Fruit fly (Drosophila melanogaster) whole organism, pupa: ENCODE measurements around the gene Scm.

ENCODE experiments used
- CG10348 ChIP-seq: fragments of 200-800 bp; sonication (Bioruptor generic); IDR thresholded peaks from 2 replicates; pipeline ENCODE4 v1.3.6; 2022; ENCODE audit warnings: missing biosample characterization, missing genetic modification characterization
- CG12605 ChIP-seq: fragments of 200-800 bp; sonication (Bioruptor generic); IDR thresholded peaks from 2 replicates; pipeline ENCODE4 v1.3.6; 2022; ENCODE audit warnings: missing biosample characterization, missing genetic modification characterization
- CG13204 ChIP-seq: fragments of 200-800 bp; sonication (Bioruptor generic); optimal IDR thresholded peaks from 2 replicates; lab custom pipeline; 2018; ENCODE audit warnings: missing biosample characterization, mild to moderate bottlenecking, missing genetic modification characterization, moderate library complexity
- CG14655 ChIP-seq: fragments of 200-800 bp; sonication (Bioruptor generic); optimal IDR thresholded peaks from 3 replicates; lab custom pipeline; 2017; ENCODE audit warnings: mild to moderate bottlenecking, missing biosample characterization, missing genetic modification reagents, missing genetic modification characterization
- CG32121 ChIP-seq: fragments of 200-800 bp; sonication (Bioruptor generic); IDR thresholded peaks from 2 replicates; pipeline ENCODE4 v1.3.6; 2022; ENCODE audit warnings: missing biosample characterization, missing genetic modification characterization
- CG8159 ChIP-seq: fragments of 200-800 bp; sonication (Bioruptor generic); optimal IDR thresholded peaks from 3 replicates; lab custom pipeline; 2018; ENCODE audit warnings: missing biosample characterization, mild to moderate bottlenecking, missing genetic modification characterization, moderate library complexity
- Pif1A ChIP-seq: fragments of 200-800 bp; sonication (Bioruptor generic); optimal IDR thresholded peaks from 3 replicates; lab custom pipeline; 2016; ENCODE audit warnings: missing biosample characterization, missing genetic modification characterization
- Pif1B ChIP-seq: fragments of 200-800 bp; sonication (Bioruptor generic); optimal IDR thresholded peaks from 3 replicates; lab custom pipeline; 2016; ENCODE audit warnings: missing biosample characterization, missing genetic modification characterization
- Snoo ChIP-seq: fragments of 200-800 bp; sonication (Bioruptor generic); optimal IDR thresholded peaks from 3 replicates; lab custom pipeline; 2017; ENCODE audit warnings: missing biosample characterization, mild to moderate bottlenecking, missing genetic modification characterization, inconsistent platforms
- fd96Ca ChIP-seq: fragments of 200-800 bp; sonication (Bioruptor generic); IDR thresholded peaks from 3 replicates; pipeline ENCODE4 v1.3.6; 2022; ENCODE audit warnings: missing biosample characterization, missing genetic modification characterization
- rn ChIP-seq: fragments of 200-800 bp; sonication (Bioruptor generic); IDR thresholded peaks from 2 replicates; pipeline ENCODE4 v1.3.6; 2022; ENCODE audit warnings: missing biosample characterization, missing genetic modification characterization

- no peak for TF ChIP-seq CG12605 (GFP tag; lab: Robert Waterston, UW)
- TF ChIP-seq CG8159: no peak
- TF ChIP-seq Pif1A (GFP tag; lab: Kevin White, UChicago): no peak
- TF ChIP-seq CG13204 (GFP tag; lab: Kevin White, UChicago): no peak
- TF ChIP-seq Snoo (tag; lab: Kevin White, UChicago): no peak
- TF ChIP-seq CG10348 (GFP tag; lab: Robert Waterston, UW): no peak
- no peak for TF ChIP-seq CG32121 (GFP tag; lab: Robert Waterston, UW)
- TF ChIP-seq fd96Ca (GFP tag; lab: Robert Waterston, UW): no peak
- TF ChIP-seq CG14655 (GFP tag; lab: Kevin White, UChicago): no peak
- no peak for TF ChIP-seq Pif1B (GFP tag; lab: Kevin White, UChicago)
- no peak for TF ChIP-seq rn (GFP tag; lab: Robert Waterston, UW)
Measured at dm6 chr3R:9596615-9597014, 40.8 kb downstream of the Scm start.
